Worm (Caenorhabditis elegans): Measurements from ENCODE around the gene C49A9.10.

ce11 chrIV:6185578-6185977 lies 20.6 kb downstream of the C49A9.10 start, which contains the start of gene asp-9:
- TF ChIP-seq him-1 (tag; optimal IDR thresholded peaks at IDR 0.05) (no peak), dao-5 (tag; optimal IDR thresholded peaks at IDR 0.05) (no peak)

All from whole organism, L4/young adult.